Worm (Caenorhabditis elegans) whole organism, young adult: ENCODE results near the gene W03D2.9.

Experiments used
- B0035.1 ChIP-seq: sonication (generic microtip); optimal IDR thresholded peaks from 2 replicates; lab custom pipeline; 2016; ENCODE audit warnings: missing genetic modification characterization, mild to moderate bottlenecking, missing compliant biosample characterization, missing genotype, missing genetic modification reagents
- C06A6.2 ChIP-seq: fragments of 200-800 bp; sonication (Bioruptor generic); conservative IDR thresholded peaks from 2 replicates; pipeline ENCODE4 v1.3.6; 2022; ENCODE audit warnings: missing genetic modification characterization, missing compliant biosample characterization
- C17E4.6 ChIP-seq: fragments of 200-800 bp; sonication (Bioruptor generic); IDR thresholded peaks from 2 replicates; pipeline ENCODE4 v1.3.6; 2022; ENCODE audit warnings: missing genetic modification reagents, missing genetic modification characterization, missing compliant biosample characterization
- F10E7.11 ChIP-seq: sonication (generic microtip); optimal IDR thresholded peaks from 2 replicates; lab custom pipeline; 2017; ENCODE audit warnings: mild to moderate bottlenecking, missing genetic modification characterization, moderate library complexity, missing compliant biosample characterization
- F33H1.4 ChIP-seq: fragments of 200-800 bp; sonication (Bioruptor generic); IDR thresholded peaks from 2 replicates; pipeline ENCODE4 v1.3.6; 2022; ENCODE audit warnings: missing genetic modification reagents, missing genetic modification characterization, missing compliant biosample characterization
- F39B2.1 ChIP-seq: fragments of 200-800 bp; sonication (Bioruptor generic); IDR thresholded peaks from 2 replicates; pipeline ENCODE4 v1.3.6; 2022; ENCODE audit warnings: missing genetic modification reagents, missing genetic modification characterization, missing compliant biosample characterization
- F49E8.2 ChIP-seq: sonication (generic microtip); optimal IDR thresholded peaks from 3 replicates; lab custom pipeline; 2017; ENCODE audit warnings: missing genetic modification characterization, mild to moderate bottlenecking, missing compliant biosample characterization, antibody characterized with exemption, moderate library complexity; ENCODE audit not compliant: insufficient read depth
- F52B5.7 ChIP-seq: sonication (generic microtip); optimal IDR thresholded peaks from 2 replicates; lab custom pipeline; 2016; ENCODE audit warnings: mild to moderate bottlenecking, missing genetic modification characterization, missing compliant biosample characterization
- K12H6.12 ChIP-seq: fragments of 200-800 bp; sonication (Bioruptor generic); optimal IDR thresholded peaks from 2 replicates; lab custom pipeline; 2018; ENCODE audit warnings: mild to moderate bottlenecking, missing genetic modification characterization, missing compliant biosample characterization
- Y53G8AR.9 ChIP-seq: fragments of 200-800 bp; sonication (Bioruptor generic); conservative IDR thresholded peaks from 2 replicates; pipeline ENCODE4 v1.3.6; 2022; ENCODE audit warnings: missing genetic modification reagents, missing genetic modification characterization, missing compliant biosample characterization
- ama-1 ChIP-seq, 3 experiments: fragments of 150-350 bp in 1 of 3; sonication (generic microtip) in 2 of 3; optimal IDR thresholded peaks; 2 replicates each; lab custom pipeline; 2014 to 2018; ENCODE audit warnings: missing biosample characterization in 2 of 3, missing genetic modification characterization in 2 of 3, missing genetic modification reagents in 2 of 3
- athp-1 ChIP-seq: sonication (generic microtip); optimal IDR thresholded peaks from 2 replicates; lab custom pipeline; 2017; ENCODE audit warnings: mild to moderate bottlenecking, missing genetic modification characterization, missing compliant biosample characterization
- attf-3 ChIP-seq: fragments of 200-800 bp; sonication (Bioruptor generic); conservative IDR thresholded peaks from 2 replicates; pipeline ENCODE4 v1.3.6; 2022; ENCODE audit warnings: missing genetic modification reagents, missing genetic modification characterization, missing compliant biosample characterization
- attf-5 ChIP-seq: fragments of 200-800 bp; sonication (Bioruptor generic); optimal IDR thresholded peaks from 2 replicates; lab custom pipeline; 2018; ENCODE audit warnings: mild to moderate bottlenecking, missing genetic modification characterization, missing compliant biosample characterization
- attf-6 ChIP-seq: fragments of 200-800 bp; sonication (Bioruptor generic); IDR thresholded peaks from 2 replicates; pipeline ENCODE4 v1.3.6; 2022; ENCODE audit warnings: missing genetic modification reagents, missing genetic modification characterization, missing compliant biosample characterization
- bed-1 ChIP-seq: fragments of 200-800 bp; sonication (Bioruptor generic); IDR thresholded peaks from 2 replicates; pipeline ENCODE4 v1.3.6; 2022; ENCODE audit warnings: missing genetic modification reagents, missing genetic modification characterization, missing compliant biosample characterization
- cebp-2 ChIP-seq: fragments of 200-800 bp; sonication (Bioruptor generic); IDR thresholded peaks from 2 replicates; pipeline ENCODE4 v1.3.6; 2022; ENCODE audit warnings: missing genetic modification characterization, missing compliant biosample characterization
- ceh-100 ChIP-seq: fragments of 200-800 bp; sonication (Bioruptor generic); IDR thresholded peaks from 2 replicates; pipeline ENCODE4 v1.3.6; 2022; ENCODE audit warnings: missing genetic modification reagents, missing genetic modification characterization, missing compliant biosample characterization
- ceh-27 ChIP-seq: fragments of 200-800 bp; sonication (Bioruptor generic); optimal IDR thresholded peaks from 2 replicates; lab custom pipeline; 2018; ENCODE audit warnings: mild to moderate bottlenecking, missing genetic modification characterization, moderate library complexity, missing compliant biosample characterization
- ceh-40 ChIP-seq: fragments of 200-800 bp; sonication (Bioruptor generic); IDR thresholded peaks from 2 replicates; pipeline ENCODE4 v1.3.6; 2022; ENCODE audit warnings: missing genetic modification characterization, missing compliant biosample characterization
- ceh-58 ChIP-seq: fragments of 200-800 bp; sonication (Bioruptor generic); IDR thresholded peaks from 2 replicates; pipeline ENCODE4 v1.3.6; 2022; ENCODE audit warnings: missing genetic modification characterization, missing compliant biosample characterization
- ceh-79 ChIP-seq: sonication (generic microtip); optimal IDR thresholded peaks from 2 replicates; lab custom pipeline; 2017; ENCODE audit warnings: mild to moderate bottlenecking, missing genetic modification characterization, missing compliant biosample characterization
- ceh-91 ChIP-seq: fragments of 200-800 bp; sonication (Bioruptor generic); IDR thresholded peaks from 2 replicates; pipeline ENCODE4 v1.3.6; 2022; ENCODE audit warnings: missing genetic modification reagents, missing genetic modification characterization, missing compliant biosample characterization
- chd-7 ChIP-seq: sonication (generic microtip); optimal IDR thresholded peaks from 2 replicates; lab custom pipeline; 2016; ENCODE audit warnings: mild to moderate bottlenecking, missing genetic modification characterization, moderate library complexity, missing compliant biosample characterization
- die-1 ChIP-seq: sonication (generic microtip); optimal IDR thresholded peaks from 2 replicates; lab custom pipeline; 2016; ENCODE audit warnings: missing genotype, mild to moderate bottlenecking, missing genetic modification characterization, missing compliant biosample characterization
- egl-18 ChIP-seq: fragments of 200-800 bp; sonication (Bioruptor generic); IDR thresholded peaks from 2 replicates; pipeline ENCODE4 v1.3.6; 2022; ENCODE audit warnings: missing genetic modification reagents, missing genetic modification characterization, missing compliant biosample characterization
- hlh-12 ChIP-seq: sonication (generic microtip); optimal IDR thresholded peaks from 2 replicates; lab custom pipeline; 2016; ENCODE audit warnings: missing genetic modification characterization, missing compliant biosample characterization
- let-607 ChIP-seq, 2 experiments: fragments of 200-800 bp in 1 of 2; sonication (Bioruptor generic) in 1 of 2; sonication (generic microtip) in 1 of 2; optimal IDR thresholded peaks; 2 replicates each; lab custom pipeline; 2016 to 2018; ENCODE audit warnings: mild to moderate bottlenecking in 2 of 2, missing compliant biosample characterization in 2 of 2, missing genetic modification characterization in 2 of 2, moderate library complexity in 2 of 2, missing genotype in 1 of 2
- lin-40 ChIP-seq: sonication (generic microtip); optimal IDR thresholded peaks from 2 replicates; lab custom pipeline; 2016; ENCODE audit warnings: missing genetic modification characterization, mild to moderate bottlenecking, missing compliant biosample characterization, missing genotype, missing genetic modification reagents
- lir-1 ChIP-seq: fragments of 200-800 bp; sonication (Bioruptor generic); conservative IDR thresholded peaks from 2 replicates; pipeline ENCODE4 v1.3.6; 2022; ENCODE audit warnings: missing genetic modification reagents, missing genetic modification characterization, missing compliant biosample characterization
- lsl-1 ChIP-seq: fragments of 200-800 bp; sonication (Bioruptor generic); optimal IDR thresholded peaks from 2 replicates; lab custom pipeline; 2018; ENCODE audit warnings: mild to moderate bottlenecking, missing genetic modification characterization, moderate library complexity, missing compliant biosample characterization
- madf-10 ChIP-seq: sonication (generic microtip); optimal IDR thresholded peaks from 2 replicates; lab custom pipeline; 2016; ENCODE audit warnings: mild to moderate bottlenecking, missing genetic modification characterization, missing compliant biosample characterization
- madf-6 ChIP-seq: fragments of 200-800 bp; sonication (Bioruptor generic); IDR thresholded peaks from 2 replicates; pipeline ENCODE4 v1.3.6; 2022; ENCODE audit warnings: missing genetic modification reagents, missing genetic modification characterization, missing compliant biosample characterization
- mcd-1 ChIP-seq: fragments of 200-800 bp; sonication (Bioruptor generic); IDR thresholded peaks from 2 replicates; pipeline ENCODE4 v1.3.6; 2022; ENCODE audit warnings: missing genetic modification reagents, missing genetic modification characterization, missing compliant biosample characterization
- nfyb-1 ChIP-seq: fragments of 200-800 bp; sonication (Bioruptor generic); IDR thresholded peaks from 2 replicates; pipeline ENCODE4 v1.3.6; 2022; ENCODE audit warnings: missing genetic modification reagents, missing genetic modification characterization, missing compliant biosample characterization
- rcor-1 ChIP-seq: fragments of 200-800 bp; sonication (Bioruptor generic); IDR thresholded peaks from 2 replicates; pipeline ENCODE4 v1.3.6; 2022; ENCODE audit warnings: missing genetic modification reagents, missing genetic modification characterization, missing compliant biosample characterization
- sdz-38 ChIP-seq: sonication (generic microtip); optimal IDR thresholded peaks from 2 replicates; lab custom pipeline; 2016; ENCODE audit warnings: missing genotype, missing genetic modification characterization, missing compliant biosample characterization
- sea-2 ChIP-seq: fragments of 200-800 bp; sonication (Bioruptor generic); IDR thresholded peaks from 2 replicates; pipeline ENCODE4 v1.3.6; 2022; ENCODE audit warnings: missing genetic modification characterization, missing compliant biosample characterization
- snpc-4 ChIP-seq, 5 experiments: fragments of 150-350 bp in 1 of 5; sonication (generic microtip) in 4 of 5; optimal IDR thresholded peaks; 2 replicates each; lab custom pipeline; 2014 to 2018; ENCODE audit warnings: missing genetic modification characterization in 5 of 5, missing biosample characterization in 3 of 5, antibody characterized with exemption in 2 of 5, mild to moderate bottlenecking in 2 of 5, missing compliant biosample characterization in 2 of 5, missing genotype in 2 of 5, moderate library complexity in 2 of 5, missing genetic modification reagents in 1 of 5
- somi-1 ChIP-seq: fragments of 200-800 bp; sonication (Bioruptor generic); optimal IDR thresholded peaks from 2 replicates; lab custom pipeline; 2018; ENCODE audit warnings: mild to moderate bottlenecking, missing genetic modification characterization, missing compliant biosample characterization
- unc-62 ChIP-seq: fragments of 150-350 bp; optimal IDR thresholded peaks from 2 replicates; lab custom pipeline; 2014; ENCODE audit warnings: missing biosample characterization, missing genetic modification reagents, missing genetic modification characterization
- xnd-1 ChIP-seq: sonication (generic microtip); optimal IDR thresholded peaks from 2 replicates; lab custom pipeline; 2016; ENCODE audit warnings: missing genotype, missing genetic modification reagents, missing genetic modification characterization, missing compliant biosample characterization
- zfh-2 ChIP-seq: fragments of 200-800 bp; sonication (Bioruptor generic); conservative IDR thresholded peaks from 2 replicates; pipeline ENCODE4 v1.3.6; 2022; ENCODE audit warnings: missing genetic modification reagents, missing genetic modification characterization, missing compliant biosample characterization
- zim-3 ChIP-seq: sonication (generic microtip); optimal IDR thresholded peaks from 2 replicates; lab custom pipeline; 2017; ENCODE audit warnings: mild to moderate bottlenecking, missing genetic modification characterization, moderate library complexity, missing compliant biosample characterization
- ztf-22 ChIP-seq: fragments of 200-800 bp; sonication (Bioruptor generic); optimal IDR thresholded peaks from 2 replicates; lab custom pipeline; 2018; ENCODE audit warnings: mild to moderate bottlenecking, missing genetic modification characterization, moderate library complexity, missing compliant biosample characterization
- ztf-25 ChIP-seq: fragments of 200-800 bp; sonication (Bioruptor generic); IDR thresholded peaks from 2 replicates; pipeline ENCODE4 v1.3.6; 2022; ENCODE audit warnings: missing genetic modification reagents, missing genetic modification characterization, missing compliant biosample characterization
- ztf-28 ChIP-seq: fragments of 200-800 bp; sonication (Bioruptor generic); IDR thresholded peaks from 2 replicates; pipeline ENCODE4 v1.3.6; 2022; ENCODE audit warnings: missing genetic modification reagents, missing genetic modification characterization, missing compliant biosample characterization
- ztf-3 ChIP-seq: fragments of 200-800 bp; sonication (Bioruptor generic); optimal IDR thresholded peaks from 2 replicates; lab custom pipeline; 2018; ENCODE audit warnings: mild to moderate bottlenecking, missing genetic modification characterization, missing compliant biosample characterization
- ztf-6 ChIP-seq: fragments of 200-800 bp; sonication (Bioruptor generic); IDR thresholded peaks from 2 replicates; pipeline ENCODE4 v1.3.6; 2022; ENCODE audit warnings: missing genetic modification reagents, missing genetic modification characterization, missing compliant biosample characterization

The W03D2.9 gene

ce11 chrIV:4093087-4093486 lies 18.6 kb upstream of the W03D2.9 start (continued):
- TF ChIP-seq F52B5.7 (no peak), lir-1 (no peak), attf-6 (GFP tag; lab: Robert Waterston, UW) (no peak), die-1 (tag; lab: Kevin White, UChicago) (no peak), madf-6 (GFP tag; lab: Robert Waterston, UW) (no peak), attf-3 (GFP tag; lab: Robert Waterston, UW) (no peak), zfh-2 (GFP tag; lab: Robert Waterston, UW) (peak; percentile 95), athp-1 (tag; lab: Kevin White, UChicago) (no peak), let-607 (tag; optimal IDR thresholded peaks at IDR 0.05; lab: Kevin White, UChicago) (peak; percentile 6 to 56), lin-40 (tag; lab: Kevin White, UChicago) (peak; percentile 73), somi-1 (GFP tag; lab: Kevin White, UChicago) (peak; percentile 44), rcor-1 (GFP tag; lab: Robert Waterston, UW) (no peak), ama-1 (optimal IDR thresholded peaks at IDR 0.05; lab: Kevin White, UChicago) (no peak), ama-1 (GFP tag; optimal IDR thresholded peaks at IDR 0.05; lab: Kevin White, UChicago) (no peak), ceh-40 (no peak), chd-7 (tag; lab: Kevin White, UChicago) (no peak), unc-62 (GFP tag; lab: Kevin White, UChicago) (no peak), F33H1.4 (no peak; the same call in 1 of the 2 replicates), ceh-91 (GFP tag; lab: Robert Waterston, UW) (no peak), ceh-27 (GFP tag; lab: Kevin White, UChicago) (peak; percentile 41), snpc-4 (GFP tag; optimal IDR thresholded peaks at IDR 0.05; lab: Kevin White, UChicago) (no peak), snpc-4 (tag; optimal IDR thresholded peaks at IDR 0.05; lab: Kevin White, UChicago) (peak in 2 of 4 experiments; percentile 24 to 31), egl-18 (GFP tag; lab: Robert Waterston, UW) (no peak), ceh-79 (tag; lab: Kevin White, UChicago) (no peak), ztf-28 (GFP tag; lab: Robert Waterston, UW) (no peak), ztf-3 (GFP tag; lab: Kevin White, UChicago) (no peak), B0035.1 (no peak), mcd-1 (GFP tag; lab: Robert Waterston, UW) (peak; percentile 56), ceh-100 (GFP tag; lab: Robert Waterston, UW) (no peak), F10E7.11 (tag; lab: Kevin White, UChicago) (no peak), F49E8.2 (tag; lab: Kevin White, UChicago) (no peak), F39B2.1 (no peak), ztf-22 (GFP tag; lab: Kevin White, UChicago) (no peak), ztf-6 (GFP tag; lab: Robert Waterston, UW) (no peak), cebp-2 (GFP tag; lab: Robert Waterston, UW) (no peak), K12H6.12 (peak; percentile 72), hlh-12 (tag; lab: Kevin White, UChicago) (no peak), sdz-38 (tag; lab: Kevin White, UChicago) (no peak), zim-3 (tag; lab: Kevin White, UChicago) (no peak), ceh-58 (GFP tag; lab: Robert Waterston, UW) (no peak), sea-2 (GFP tag; lab: Robert Waterston, UW) (no peak), C06A6.2 (GFP tag; lab: Robert Waterston, UW) (peak; percentile 42; the same call in 1 of the 2 replicates), nfyb-1 (GFP tag; lab: Robert Waterston, UW) (peak; percentile 76), lsl-1 (GFP tag; lab: Kevin White, UChicago) (no peak), bed-1 (GFP tag; lab: Robert Waterston, UW) (no peak), C17E4.6 (GFP tag; lab: Robert Waterston, UW) (no peak), xnd-1 (tag; lab: Kevin White, UChicago) (no peak), ztf-25 (GFP tag; lab: Robert Waterston, UW) (no peak), madf-10 (tag; lab: Kevin White, UChicago) (no peak), attf-5 (peak; percentile 81), Y53G8AR.9 (no peak)
